Fruit fly (Drosophila melanogaster) whole organism, embryonic: ENCODE measurements around the gene CG10576.
A peak's percentile ranks its signal among the peaks of the same experiment; 100 is the strongest.

ENCODE experiments used
- CG12219 ChIP-seq: fragments of 200-800 bp; sonication (Bioruptor generic); optimal IDR thresholded peaks from 3 replicates; lab custom pipeline; 2018; ENCODE audit warnings: missing biosample characterization, mild to moderate bottlenecking, missing genetic modification characterization
- CG12299 ChIP-seq: fragments of 200-800 bp; sonication (Bioruptor generic); optimal IDR thresholded peaks from 2 replicates; lab custom pipeline; 2018; ENCODE audit warnings: missing biosample characterization, mild to moderate bottlenecking, missing genetic modification characterization
- CG12659 ChIP-seq: fragments of 200-800 bp; sonication (Bioruptor generic); optimal IDR thresholded peaks from 3 replicates; lab custom pipeline; 2017; ENCODE audit warnings: mild to moderate bottlenecking, missing biosample characterization, missing genetic modification reagents, missing genetic modification characterization
- CG12769 ChIP-seq: fragments of 200-800 bp; sonication (Bioruptor generic); optimal IDR thresholded peaks from 2 replicates; lab custom pipeline; 2019; ENCODE audit warnings: missing biosample characterization, mild to moderate bottlenecking, missing genetic modification characterization, moderate library complexity
- CG15479 ChIP-seq: fragments of 200-800 bp; sonication (Bioruptor generic); optimal IDR thresholded peaks from 3 replicates; lab custom pipeline; 2019; ENCODE audit warnings: missing biosample characterization, mild to moderate bottlenecking, missing genetic modification characterization, moderate library complexity
- CG17385 ChIP-seq: fragments of 200-800 bp; sonication (Bioruptor generic); optimal IDR thresholded peaks from 3 replicates; lab custom pipeline; 2018; ENCODE audit warnings: missing biosample characterization, mild to moderate bottlenecking, missing genetic modification characterization
- CG17912 ChIP-seq: fragments of 200-800 bp; sonication (Bioruptor generic); optimal IDR thresholded peaks from 2 replicates; lab custom pipeline; 2018; ENCODE audit warnings: missing biosample characterization, mild to moderate bottlenecking, missing genetic modification characterization
- CG2129 ChIP-seq: fragments of 200-800 bp; sonication (Bioruptor generic); IDR thresholded peaks from 2 replicates; pipeline ENCODE4 v1.3.6; 2022; ENCODE audit warnings: missing biosample characterization, missing genetic modification characterization; ENCODE audit not compliant: partially characterized antibody
- CG31388 ChIP-seq: fragments of 200-800 bp; sonication (Bioruptor generic); optimal IDR thresholded peaks from 2 replicates; lab custom pipeline; 2016; ENCODE audit warnings: missing biosample characterization, missing genetic modification characterization
- CG32767 ChIP-seq: fragments of 200-800 bp; sonication (Bioruptor generic); IDR thresholded peaks from 2 replicates; pipeline ENCODE4 v1.3.6; 2022; ENCODE audit warnings: missing biosample characterization, missing genetic modification characterization
- CG3407 ChIP-seq: fragments of 200-800 bp; sonication (Bioruptor generic); optimal IDR thresholded peaks from 2 replicates; lab custom pipeline; 2018; ENCODE audit warnings: missing biosample characterization, mild to moderate bottlenecking, missing genetic modification characterization
- CG34376 ChIP-seq: fragments of 200-800 bp; sonication (Bioruptor generic); optimal IDR thresholded peaks from 2 replicates; lab custom pipeline; 2018; ENCODE audit warnings: missing biosample characterization, mild to moderate bottlenecking, missing genetic modification characterization
- CG3995 ChIP-seq: fragments of 200-800 bp; sonication (Bioruptor generic); optimal IDR thresholded peaks from 3 replicates; lab custom pipeline; 2016; ENCODE audit warnings: missing biosample characterization, missing genetic modification characterization
- CG5180 ChIP-seq: fragments of 200-800 bp; sonication (Bioruptor generic); optimal IDR thresholded peaks from 3 replicates; lab custom pipeline; 2017; ENCODE audit warnings: missing biosample characterization, missing genetic modification characterization, mild to moderate bottlenecking, moderate library complexity, missing genetic modification reagents
- CG9727 ChIP-seq: fragments of 200-800 bp; sonication (Bioruptor generic); optimal IDR thresholded peaks from 3 replicates; lab custom pipeline; 2017; ENCODE audit warnings: missing biosample characterization, mild to moderate bottlenecking, missing genetic modification characterization
- CoRest ChIP-seq: fragments of 200-800 bp; sonication (Bioruptor generic); optimal IDR thresholded peaks from 3 replicates; lab custom pipeline; 2018; ENCODE audit warnings: missing biosample characterization, mild to moderate bottlenecking, missing genetic modification characterization, moderate library complexity
- Dip3 ChIP-seq: fragments of 200-800 bp; sonication (Bioruptor generic); optimal IDR thresholded peaks from 3 replicates; lab custom pipeline; 2016; ENCODE audit warnings: missing biosample characterization, missing genetic modification characterization
- Ets65A ChIP-seq: fragments of 200-800 bp; sonication (Bioruptor generic); peaks from one replicate; lab custom pipeline; 2016; ENCODE audit warnings: missing biosample characterization, missing genetic modification characterization
- Gsc ChIP-seq: fragments of 200-800 bp; sonication (Bioruptor generic); IDR thresholded peaks from 2 replicates; pipeline ENCODE4 v1.3.6; 2022; ENCODE audit warnings: missing biosample characterization, missing genetic modification characterization
- HLH54F ChIP-seq: fragments of 200-800 bp; sonication (Bioruptor generic); optimal IDR thresholded peaks from 3 replicates; lab custom pipeline; 2016; ENCODE audit warnings: missing biosample characterization, missing genetic modification characterization
- Hand ChIP-seq: fragments of 200-800 bp; sonication (Bioruptor generic); optimal IDR thresholded peaks from 2 replicates; lab custom pipeline; 2017; ENCODE audit warnings: mild to moderate bottlenecking, missing biosample characterization, missing genetic modification reagents, missing genetic modification characterization
- Mad ChIP-seq: fragments of 200-800 bp; sonication (Bioruptor generic); optimal IDR thresholded peaks from 2 replicates; lab custom pipeline; 2016; ENCODE audit warnings: missing biosample characterization, missing genetic modification characterization
- Mrtf ChIP-seq: fragments of 200-800 bp; sonication (Bioruptor generic); IDR thresholded peaks from 3 replicates; pipeline ENCODE4 v1.3.6; 2022; ENCODE audit warnings: missing biosample characterization, missing genetic modification characterization
- Nf-YA ChIP-seq: fragments of 200-800 bp; sonication (Bioruptor generic); IDR thresholded peaks from 2 replicates; pipeline ENCODE4 v1.3.6; 2022; ENCODE audit warnings: missing biosample characterization, missing genetic modification characterization
- NfI ChIP-seq: fragments of 200-800 bp; sonication (Bioruptor generic); optimal IDR thresholded peaks from 3 replicates; lab custom pipeline; 2018; ENCODE audit warnings: missing biosample characterization, mild to moderate bottlenecking, missing genetic modification characterization, moderate library complexity
- Pdp1 ChIP-seq, 2 experiments: fragments of 200-800 bp; sonication (Bioruptor generic); optimal IDR thresholded peaks; 3 replicates each; lab custom pipeline; 2016; ENCODE audit warnings: missing biosample characterization in 2 of 2, missing genetic modification characterization in 2 of 2, mild to moderate bottlenecking in 1 of 2, moderate library complexity in 1 of 2
- Sin3A ChIP-seq: fragments of >200 bp; optimal IDR thresholded peaks from 2 replicates; lab custom pipeline; 2018
- Sox100B ChIP-seq: fragments of 200-800 bp; sonication (Bioruptor generic); optimal IDR thresholded peaks from 3 replicates; lab custom pipeline; 2018; ENCODE audit warnings: missing biosample characterization, mild to moderate bottlenecking, missing genetic modification characterization
- bab2 ChIP-seq: fragments of 200-800 bp; sonication (Bioruptor generic); optimal IDR thresholded peaks from 2 replicates; lab custom pipeline; 2016; ENCODE audit warnings: missing biosample characterization, missing genetic modification characterization
- bbx ChIP-seq: fragments of 200-800 bp; sonication (Bioruptor generic); IDR thresholded peaks from 2 replicates; pipeline ENCODE4 v1.3.6; 2022; ENCODE audit warnings: missing biosample characterization, missing genetic modification characterization; ENCODE audit not compliant: partially characterized antibody
- bsh ChIP-seq, 2 experiments: fragments of 200-800 bp; sonication (Bioruptor generic); optimal IDR thresholded peaks; 2 replicates each; lab custom pipeline; 2017 to 2018; ENCODE audit warnings: mild to moderate bottlenecking in 2 of 2, missing biosample characterization in 2 of 2, missing genetic modification characterization in 2 of 2, moderate library complexity in 1 of 2
- corto ChIP-seq: fragments of 200-800 bp; sonication (Bioruptor generic); optimal IDR thresholded peaks from 2 replicates; lab custom pipeline; 2016; ENCODE audit warnings: missing biosample characterization, mild to moderate bottlenecking, missing genetic modification characterization, moderate library complexity
- cwo ChIP-seq: fragments of 200-800 bp; sonication (Bioruptor generic); optimal IDR thresholded peaks from 3 replicates; lab custom pipeline; 2017; ENCODE audit warnings: missing biosample characterization, missing genetic modification characterization, mild to moderate bottlenecking, moderate library complexity, missing genetic modification reagents
- grn ChIP-seq: fragments of 200-800 bp; sonication (Bioruptor generic); optimal IDR thresholded peaks from 3 replicates; lab custom pipeline; 2017; ENCODE audit warnings: missing biosample characterization, missing genetic modification characterization
- gro ChIP-seq: fragments of 200-800 bp; sonication (Bioruptor generic); optimal IDR thresholded peaks from 2 replicates; lab custom pipeline; 2016; ENCODE audit warnings: missing biosample characterization, missing genetic modification characterization
- gt ChIP-seq: fragments of 200-800 bp; sonication (Bioruptor generic); IDR thresholded peaks from 2 replicates; pipeline ENCODE4 v1.3.6; 2022; ENCODE audit warnings: missing biosample characterization, missing genetic modification characterization
- ind ChIP-seq: fragments of 200-800 bp; sonication (Bioruptor generic); optimal IDR thresholded peaks from 3 replicates; lab custom pipeline; 2016; ENCODE audit warnings: missing biosample characterization, missing genetic modification characterization
- lab ChIP-seq: fragments of 200-800 bp; sonication (Bioruptor generic); optimal IDR thresholded peaks from 3 replicates; lab custom pipeline; 2017; ENCODE audit warnings: missing biosample characterization, missing genetic modification characterization, mild to moderate bottlenecking, moderate library complexity, missing genetic modification reagents
- org-1 ChIP-seq: fragments of 200-800 bp; sonication (Bioruptor generic); optimal IDR thresholded peaks from 2 replicates; lab custom pipeline; 2017; ENCODE audit warnings: missing biosample characterization, missing genetic modification characterization
- pho ChIP-seq: fragments of 200-800 bp; sonication (Bioruptor generic); optimal IDR thresholded peaks from 2 replicates; lab custom pipeline; 2016; ENCODE audit warnings: missing biosample characterization, missing genetic modification characterization
- pnt ChIP-seq: fragments of 200-800 bp; sonication (Bioruptor generic); optimal IDR thresholded peaks from 3 replicates; lab custom pipeline; 2016; ENCODE audit warnings: missing biosample characterization, missing genetic modification characterization
- shn ChIP-seq: fragments of 200-800 bp; sonication (Bioruptor generic); optimal IDR thresholded peaks from 3 replicates; lab custom pipeline; 2016; ENCODE audit warnings: missing biosample characterization, missing genetic modification characterization
- slp2 ChIP-seq: fragments of 200-800 bp; sonication (Bioruptor generic); optimal IDR thresholded peaks from 2 replicates; lab custom pipeline; 2016; ENCODE audit warnings: missing biosample characterization, missing genetic modification characterization
- stwl ChIP-seq: fragments of 200-800 bp; sonication (Bioruptor generic); optimal IDR thresholded peaks from 3 replicates; lab custom pipeline; 2018; ENCODE audit warnings: missing biosample characterization, mild to moderate bottlenecking, missing genetic modification characterization, moderate library complexity
- tgo ChIP-seq: fragments of 200-800 bp; sonication (Bioruptor generic); IDR thresholded peaks from 3 replicates; pipeline ENCODE4 v1.3.6; 2022; ENCODE audit warnings: missing biosample characterization, missing genetic modification characterization
- usp ChIP-seq: fragments of >200 bp; optimal IDR thresholded peaks from 2 replicates; lab custom pipeline; 2017; ENCODE audit warnings: missing biosample characterization, missing genetic modification characterization
- vvl ChIP-seq: fragments of 200-800 bp; sonication (Bioruptor generic); IDR thresholded peaks from 2 replicates; pipeline ENCODE4 v1.3.6; 2022; ENCODE audit warnings: missing biosample characterization, missing genetic modification characterization
- yki ChIP-seq: fragments of >200 bp; optimal IDR thresholded peaks from 3 replicates; lab custom pipeline; 2018
- zfh1 ChIP-seq: fragments of 200-800 bp; sonication (Bioruptor generic); IDR thresholded peaks from 3 replicates; pipeline ENCODE4 v1.3.6; 2022; ENCODE audit warnings: missing biosample characterization, missing genetic modification characterization

Gene CG10576

DNA sequence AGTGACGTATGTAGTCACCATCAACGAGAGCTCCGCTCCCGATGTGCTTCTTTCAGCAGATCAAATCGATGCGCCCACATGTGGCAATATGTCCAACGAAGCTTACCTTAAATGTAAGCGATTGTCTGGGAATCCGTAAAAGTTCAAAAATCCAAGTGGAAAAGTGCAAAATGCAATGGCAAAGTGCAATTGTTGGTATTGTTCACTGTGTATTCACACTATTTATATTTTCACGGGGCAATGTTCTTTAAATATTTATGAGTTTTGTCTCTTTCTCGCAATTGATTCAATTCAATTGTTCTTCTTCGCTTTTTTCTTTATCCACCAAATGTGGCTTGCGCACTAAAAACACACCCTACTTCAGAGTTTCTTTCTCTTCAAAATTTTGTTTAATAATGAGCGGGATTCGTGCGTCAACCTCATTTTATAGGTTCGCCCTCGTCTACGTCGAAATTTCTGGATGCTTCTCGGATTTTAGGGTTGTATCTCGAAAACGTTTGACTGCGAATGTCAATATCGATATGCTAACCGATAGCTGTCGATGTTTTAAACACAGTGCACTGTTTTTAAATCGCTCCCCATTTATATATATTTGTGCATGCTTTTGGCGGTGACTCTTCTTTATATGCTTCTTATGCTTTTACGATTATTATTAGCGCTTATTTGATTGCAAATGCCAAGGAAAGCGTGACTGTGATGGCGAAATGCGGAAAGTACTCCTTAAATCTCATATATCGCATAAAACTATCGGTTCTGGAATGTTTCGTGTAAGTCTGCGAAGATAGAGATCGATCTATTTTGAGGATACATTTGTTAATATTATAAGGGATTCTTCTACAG lies 13.5 kb downstream of the CG10576 start, which contains the start of gene DnaJ-1 (continued):
- TF ChIP-seq Sox100B (GFP tag; lab: Kevin White, UChicago) (no peak), Mrtf (GFP tag; lab: Robert Waterston, UW) (no peak), Hand (GFP tag; lab: Kevin White, UChicago) (peak; percentile 66), Gsc (GFP tag; lab: Robert Waterston, UW) (no peak), CG31388 (GFP tag; lab: Kevin White, UChicago) (no peak), HLH54F (GFP tag; lab: Kevin White, UChicago) (no peak), grn (peak; percentile 68), CG12299 (tag; lab: Kevin White, UChicago) (peak; percentile 37), CG32767 (0 out of 2 replicates have a peak, but pooled peaks have one; percentile 16), CG9727 (peak; percentile 18), CG15479 (peak; percentile 19), CG3407 (GFP tag; lab: Kevin White, UChicago) (peak; percentile 26), bbx (GFP tag; lab: Robert Waterston, UW) (peak; percentile 96), tgo (GFP tag; lab: Robert Waterston, UW) (peak; percentile 31; the same call in 1 of the 3 replicates), gro (peak; percentile 76), Nf-YA (GFP tag; lab: Robert Waterston, UW) (no peak), cwo (GFP tag; lab: Kevin White, UChicago) (peak; percentile 19), CG12219 (GFP tag; lab: Kevin White, UChicago) (no peak), pho (no peak), CG3995 (GFP tag; lab: Kevin White, UChicago) (peak; percentile 90), CG17385 (GFP tag; lab: Kevin White, UChicago) (peak; percentile 76), stwl (tag; lab: Kevin White, UChicago) (peak; percentile 67), lab (GFP tag; lab: Kevin White, UChicago) (peak; percentile 50), org-1 (GFP tag; lab: Kevin White, UChicago) (no peak), Ets65A (GFP tag; lab: Kevin White, UChicago) (peak; percentile 96), ind (GFP tag; lab: Kevin White, UChicago) (peak; percentile 3), CoRest (tag; lab: Kevin White, UChicago) (peak; percentile 6), zfh1 (peak; percentile 12; the same call in 1 of the 3 replicates), gt (GFP tag; lab: Robert Waterston, UW) (no peak), vvl (peak; percentile 50), slp2 (GFP tag; lab: Kevin White, UChicago) (no peak), CG5180 (GFP tag; lab: Kevin White, UChicago) (peak; percentile 3), pnt (no peak), NfI (GFP tag; lab: Kevin White, UChicago) (no peak), yki (no peak), shn (GFP tag; lab: Kevin White, UChicago) (peak; percentile 21), corto (peak; percentile 55), usp (no peak), Mad (GFP tag; lab: Kevin White, UChicago) (no peak), bab2 (GFP tag; lab: Kevin White, UChicago) (peak; percentile 3), Pdp1 (GFP tag; optimal IDR thresholded peaks at IDR 0.05; lab: Kevin White, UChicago) (peak in 1 of 2 experiments; percentile 59), CG12769 (peak; percentile 84), CG17912 (GFP tag; lab: Kevin White, UChicago) (peak; percentile 27), CG34376 (GFP tag; lab: Kevin White, UChicago) (peak; percentile 90), Sin3A (lab: Kevin White, UChicago) (peak; percentile 95), CG12659 (GFP tag; lab: Kevin White, UChicago) (peak; percentile 70), bsh (GFP tag; optimal IDR thresholded peaks at IDR 0.05; lab: Kevin White, UChicago) (peak; percentile 19 to 20), Dip3 (GFP tag; lab: Kevin White, UChicago) (peak; percentile 23), CG2129 (peak; percentile 99)
